Fruit fly (Drosophila melanogaster) whole organism, embryonic: ENCODE results near the gene CG33298.

Experiments
- BEAF-32 ChIP-seq: fragments of 200-800 bp; sonication (Bioruptor generic); optimal IDR thresholded peaks from 3 replicates; lab custom pipeline; 2017; ENCODE audit warnings: missing biosample characterization, missing genetic modification characterization, mild to moderate bottlenecking, moderate library complexity, missing genetic modification reagents
- CG11398 ChIP-seq: fragments of 200-800 bp; sonication (Bioruptor generic); optimal IDR thresholded peaks from 2 replicates; lab custom pipeline; 2016; ENCODE audit warnings: missing biosample characterization, missing genetic modification characterization
- CG12659 ChIP-seq: fragments of 200-800 bp; sonication (Bioruptor generic); optimal IDR thresholded peaks from 3 replicates; lab custom pipeline; 2017; ENCODE audit warnings: mild to moderate bottlenecking, missing biosample characterization, missing genetic modification reagents, missing genetic modification characterization
- CG13287 ChIP-seq: fragments of 200-800 bp; sonication (Bioruptor generic); IDR thresholded peaks from 2 replicates; pipeline ENCODE4 v1.3.6; 2022; ENCODE audit warnings: missing biosample characterization, missing genetic modification characterization; ENCODE audit not compliant: partially characterized antibody
- CG14710 ChIP-seq: fragments of 200-800 bp; sonication (Bioruptor generic); optimal IDR thresholded peaks from 3 replicates; lab custom pipeline; 2019; ENCODE audit warnings: missing biosample characterization, mild to moderate bottlenecking, missing genetic modification characterization, moderate library complexity
- CG15011 ChIP-seq: fragments of 200-800 bp; sonication (Bioruptor generic); optimal IDR thresholded peaks from 3 replicates; lab custom pipeline; 2018; ENCODE audit warnings: missing biosample characterization, mild to moderate bottlenecking, missing genetic modification characterization
- CG15514 ChIP-seq: fragments of 200-800 bp; sonication (Bioruptor generic); optimal IDR thresholded peaks from 3 replicates; lab custom pipeline; 2017; ENCODE audit warnings: missing biosample characterization, missing genetic modification characterization, mild to moderate bottlenecking, moderate library complexity, missing genetic modification reagents
- CG1602 ChIP-seq: fragments of 200-800 bp; sonication (Bioruptor generic); optimal IDR thresholded peaks from 3 replicates; lab custom pipeline; 2016; ENCODE audit warnings: missing biosample characterization, missing genetic modification characterization
- CG16815 ChIP-seq: fragments of 200-800 bp; sonication (Bioruptor generic); optimal IDR thresholded peaks from 3 replicates; lab custom pipeline; 2017; ENCODE audit warnings: missing biosample characterization, mild to moderate bottlenecking, missing genetic modification characterization
- CG17359 ChIP-seq: fragments of 200-800 bp; sonication (Bioruptor generic); optimal IDR thresholded peaks from 3 replicates; lab custom pipeline; 2018; ENCODE audit warnings: missing biosample characterization, mild to moderate bottlenecking, missing genetic modification characterization, moderate library complexity
- CG17829 ChIP-seq: fragments of 200-800 bp; optimal IDR thresholded peaks from 2 replicates; lab custom pipeline; 2019; ENCODE audit warnings: missing biosample characterization, mild to moderate bottlenecking, missing genetic modification characterization, moderate library complexity
- CG2116 ChIP-seq: fragments of 200-800 bp; sonication (Bioruptor generic); optimal IDR thresholded peaks from 3 replicates; lab custom pipeline; 2018; ENCODE audit warnings: missing biosample characterization, mild to moderate bottlenecking, missing genetic modification characterization
- CG4617 ChIP-seq: fragments of 200-800 bp; sonication (Bioruptor generic); optimal IDR thresholded peaks from 3 replicates; lab custom pipeline; 2016; ENCODE audit warnings: missing biosample characterization, missing genetic modification characterization, borderline replicate concordance
- CG4854 ChIP-seq: fragments of 200-800 bp; sonication (Bioruptor generic); optimal IDR thresholded peaks from 2 replicates; lab custom pipeline; 2016; ENCODE audit warnings: missing biosample characterization, missing genetic modification characterization, inconsistent platforms
- CG8359 ChIP-seq: fragments of 200-800 bp; sonication (Bioruptor generic); optimal IDR thresholded peaks from 2 replicates; lab custom pipeline; 2017; ENCODE audit warnings: missing biosample characterization, mild to moderate bottlenecking, missing genetic modification characterization, borderline replicate concordance
- CG9797 ChIP-seq: fragments of 200-800 bp; sonication (Bioruptor generic); optimal IDR thresholded peaks from 3 replicates; lab custom pipeline; 2018; ENCODE audit warnings: missing biosample characterization, mild to moderate bottlenecking, missing genetic modification characterization
- CTCF ChIP-seq: fragments of 200-800 bp; sonication (Bioruptor generic); optimal IDR thresholded peaks from 2 replicates; lab custom pipeline; 2017; ENCODE audit warnings: missing biosample characterization, mild to moderate bottlenecking, missing genetic modification characterization, moderate library complexity
- CkIIα-i1 ChIP-seq: fragments of 200-800 bp; sonication (Bioruptor generic); IDR thresholded peaks from 2 replicates; pipeline ENCODE4 v1.3.6; 2022; ENCODE audit warnings: missing biosample characterization, missing genetic modification characterization
- Dek ChIP-seq: fragments of 200-800 bp; sonication (Bioruptor generic); optimal IDR thresholded peaks from 3 replicates; lab custom pipeline; 2019; ENCODE audit warnings: missing biosample characterization, mild to moderate bottlenecking, missing genetic modification characterization, moderate library complexity
- Dp ChIP-seq: fragments of 200-800 bp; sonication (Bioruptor generic); optimal IDR thresholded peaks from 2 replicates; lab custom pipeline; 2018; ENCODE audit warnings: missing biosample characterization, mild to moderate bottlenecking, missing genetic modification characterization, moderate library complexity
- Dref ChIP-seq: fragments of 200-800 bp; sonication (Bioruptor generic); IDR thresholded peaks from 2 replicates; pipeline ENCODE4 v1.3.6; 2022; ENCODE audit warnings: missing biosample characterization, missing genetic modification characterization
- E2f2 ChIP-seq: fragments of 200-800 bp; sonication (Bioruptor generic); IDR thresholded peaks from 2 replicates; pipeline ENCODE4 v1.3.6; 2022; ENCODE audit warnings: missing biosample characterization, missing genetic modification characterization
- Ets97D ChIP-seq: fragments of 200-800 bp; sonication (Bioruptor generic); optimal IDR thresholded peaks from 3 replicates; lab custom pipeline; 2016; ENCODE audit warnings: missing biosample characterization, missing genetic modification characterization
- GATAe ChIP-seq: fragments of 200-800 bp; sonication (Bioruptor generic); conservative IDR thresholded peaks from 2 replicates; pipeline ENCODE4 v1.3.6; 2022; ENCODE audit warnings: missing biosample characterization, missing genetic modification characterization
- Gug ChIP-seq: fragments of 200-800 bp; sonication (Bioruptor generic); IDR thresholded peaks from 4 replicates; pipeline ENCODE4 v1.3.6; 2022; ENCODE audit warnings: missing biosample characterization, missing genetic modification characterization
- Lhr ChIP-seq: fragments of 200-800 bp; sonication (Bioruptor generic); optimal IDR thresholded peaks from 3 replicates; lab custom pipeline; 2017; ENCODE audit warnings: mild to moderate bottlenecking, missing biosample characterization, missing genetic modification reagents, missing genetic modification characterization
- Med ChIP-seq: fragments of 200-800 bp; sonication (Bioruptor generic); peaks from one replicate; lab custom pipeline; 2016; ENCODE audit warnings: missing biosample characterization, missing genetic modification characterization, mild to moderate bottlenecking, inconsistent platforms, moderate library complexity
- Myb ChIP-seq: fragments of 200-800 bp; sonication (Bioruptor generic); optimal IDR thresholded peaks from 2 replicates; lab custom pipeline; 2016; ENCODE audit warnings: missing biosample characterization, missing genetic modification characterization
- Poxn ChIP-seq: fragments of 200-800 bp; sonication (Bioruptor generic); IDR thresholded peaks from 2 replicates; pipeline ENCODE4 v1.3.6; 2022; ENCODE audit warnings: missing biosample characterization, missing genetic modification characterization
- Rfx ChIP-seq: fragments of 200-800 bp; sonication (Bioruptor generic); IDR thresholded peaks from 2 replicates; pipeline ENCODE4 v1.3.6; 2022; ENCODE audit warnings: missing biosample characterization, missing genetic modification characterization
- dm ChIP-seq: fragments of 200-800 bp; sonication (Bioruptor generic); optimal IDR thresholded peaks from 3 replicates; lab custom pipeline; 2016; ENCODE audit warnings: missing biosample characterization, missing genetic modification characterization
- exex ChIP-seq: fragments of 200-800 bp; sonication (Bioruptor generic); optimal IDR thresholded peaks from 4 replicates; lab custom pipeline; 2018; ENCODE audit warnings: missing biosample characterization, mild to moderate bottlenecking, missing genetic modification characterization, moderate library complexity
- gem ChIP-seq: fragments of 200-800 bp; sonication (Bioruptor generic); optimal IDR thresholded peaks from 2 replicates; lab custom pipeline; 2019; ENCODE audit warnings: missing biosample characterization, mild to moderate bottlenecking, missing genetic modification characterization, moderate library complexity
- gfzf ChIP-seq: fragments of 200-800 bp; sonication (Bioruptor generic); optimal IDR thresholded peaks from 2 replicates; lab custom pipeline; 2016; ENCODE audit warnings: missing biosample characterization, mild to moderate bottlenecking, missing genetic modification characterization, moderate library complexity
- mirr ChIP-seq: fragments of 200-800 bp; sonication (Bioruptor generic); optimal IDR thresholded peaks from 3 replicates; lab custom pipeline; 2018; ENCODE audit warnings: missing biosample characterization, mild to moderate bottlenecking, missing genetic modification characterization
- pita ChIP-seq: fragments of 200-800 bp; sonication (Bioruptor generic); optimal IDR thresholded peaks from 2 replicates; lab custom pipeline; 2017; ENCODE audit warnings: missing biosample characterization, mild to moderate bottlenecking, missing genetic modification characterization
- pzg ChIP-seq: fragments of 200-800 bp; sonication (Bioruptor generic); optimal IDR thresholded peaks from 3 replicates; lab custom pipeline; 2018; ENCODE audit warnings: missing biosample characterization, mild to moderate bottlenecking, missing genetic modification characterization, moderate library complexity
- sens ChIP-seq: fragments of 200-800 bp; sonication (Bioruptor generic); peaks from one replicate; lab custom pipeline; 2016; ENCODE audit warnings: missing biosample characterization, missing genetic modification characterization
- sens-2 ChIP-seq: fragments of 200-800 bp; sonication (Bioruptor generic); IDR thresholded peaks from 2 replicates; pipeline ENCODE4 v1.3.6; 2022; ENCODE audit warnings: missing biosample characterization, missing genetic modification characterization
- stwl ChIP-seq: fragments of 200-800 bp; sonication (Bioruptor generic); optimal IDR thresholded peaks from 3 replicates; lab custom pipeline; 2018; ENCODE audit warnings: missing biosample characterization, mild to moderate bottlenecking, missing genetic modification characterization, moderate library complexity
- trh ChIP-seq: fragments of 200-800 bp; sonication (Bioruptor generic); optimal IDR thresholded peaks from 2 replicates; lab custom pipeline; 2016; ENCODE audit warnings: missing biosample characterization, missing genetic modification characterization

Gene CG33298

dm6 chr2L:9539988-9540573 lies 44.8 kb downstream of the CG33298 start, which contains the start of gene CG17855:
Gene CG17855 (plus strand): TSS chr2L:9540523.
- TF ChIP-seq Dek (peak; percentile 6), CG4854 (no peak), Dp (peak; percentile 56), CG4617 (GFP tag; lab: Kevin White, UChicago) (no peak), GATAe (GFP tag; lab: Robert Waterston, UW) (0 out of 2 replicates have a peak, but pooled peaks have one; percentile 14), CG13287 (GFP tag; lab: Robert Waterston, UW) (peak; percentile 33; the same call in 1 of the 2 replicates), Lhr (GFP tag; lab: Kevin White, UChicago) (peak; percentile 5), dm (GFP tag; lab: Kevin White, UChicago) (no peak), CG8359 (GFP tag; lab: Kevin White, UChicago) (no peak), gem (tag; lab: Kevin White, UChicago) (no peak), Poxn (no peak), CG17829 (tag; lab: Kevin White, UChicago) (peak; percentile 42), CG9797 (peak; percentile 30), E2f2 (GFP tag; lab: Robert Waterston, UW) (peak; percentile 63), CG16815 (GFP tag; lab: Kevin White, UChicago) (no peak), Rfx (peak; percentile 32; the same call in 1 of the 2 replicates), CG15011 (GFP tag; lab: Kevin White, UChicago) (no peak), Dref (peak; percentile 43), CG2116 (GFP tag; lab: Kevin White, UChicago) (peak; percentile 89), Med (GFP tag; lab: Kevin White, UChicago) (peak; percentile 69), CG12659 (GFP tag; lab: Kevin White, UChicago) (peak; percentile 31), CG14710 (tag; lab: Kevin White, UChicago) (no peak), CTCF (GFP tag; lab: Kevin White, UChicago) (peak; percentile 95), CkIIα-i1 (GFP tag; lab: Robert Waterston, UW) (no peak), Ets97D (GFP tag; lab: Kevin White, UChicago) (peak; percentile 15), gfzf (GFP tag; lab: Kevin White, UChicago) (peak; percentile 56), stwl (tag; lab: Kevin White, UChicago) (peak; percentile 90), Myb (GFP tag; lab: Kevin White, UChicago) (peak; percentile 81), CG17359 (tag; lab: Kevin White, UChicago) (peak; percentile 0), Gug (GFP tag; lab: Robert Waterston, UW) (no peak), CG15514 (GFP tag; lab: Kevin White, UChicago) (peak; percentile 59), BEAF-32 (peak; percentile 21), pita (GFP tag; lab: Kevin White, UChicago) (peak; percentile 43), CG11398 (GFP tag; lab: Kevin White, UChicago) (no peak), sens (GFP tag; lab: Kevin White, UChicago) (peak; percentile 14), pzg (GFP tag; lab: Kevin White, UChicago) (peak; percentile 39), trh (GFP tag; lab: Kevin White, UChicago) (no peak), CG1602 (GFP tag; lab: Kevin White, UChicago) (no peak), exex (tag; lab: Kevin White, UChicago) (peak; percentile 15), mirr (GFP tag; lab: Kevin White, UChicago) (no peak), sens-2 (no peak)
